Worm (Caenorhabditis elegans): ENCODE data around the gene B0286.1.

B0286.1 gene

ce11 chrII:4376295-4377172, 1.8 kb upstream of the B0286.1 start, which contains the start of gene ntl-2 (continued):
- TF ChIP-seq dpl-1 (GFP tag; optimal IDR thresholded peaks at IDR 0.05): peak; percentile 82 to 85 (median 82)
- peak; percentile 84 to 92 for TF ChIP-seq lin-35 (GFP tag; optimal IDR thresholded peaks at IDR 0.05)
- peak; percentile 77 for TF ChIP-seq zip-4 (GFP tag; optimal IDR thresholded peaks at IDR 0.05)
- TF ChIP-seq F16B12.6 (tag; optimal IDR thresholded peaks at IDR 0.05): peak; percentile 66
- TF ChIP-seq fkh-4 (tag; optimal IDR thresholded peaks at IDR 0.05; ENCODE audit: borderline replicate concordance): peak; percentile 23
- no peak for TF ChIP-seq tlp-1 (tag; optimal IDR thresholded peaks at IDR 0.05)
- peak; percentile 48; the same call in 1 of the 2 replicates for TF ChIP-seq unc-98 (GFP tag; IDR thresholded peaks at IDR 0.05)
- TF ChIP-seq nhr-237 (tag; optimal IDR thresholded peaks at IDR 0.05): peak; percentile 88
- TF ChIP-seq skn-1 (tag; optimal IDR thresholded peaks at IDR 0.05): peak; percentile 92
- peak; percentile 88 for TF ChIP-seq dsc-1 (tag; optimal IDR thresholded peaks at IDR 0.05)
- TF ChIP-seq mep-1 (tag; optimal IDR thresholded peaks at IDR 0.05): peak; percentile 96
- peak; percentile 13 for TF ChIP-seq nhr-12 (tag; optimal IDR thresholded peaks at IDR 0.05)
- peak; percentile 99 for TF ChIP-seq fkh-8 (tag; optimal IDR thresholded peaks at IDR 0.05)
- TF ChIP-seq elt-3 (tag; optimal IDR thresholded peaks at IDR 0.05): peak in 3 of 6 experiments; percentile 74 to 82 (median 77)
- peak; percentile 98 for TF ChIP-seq elt-2 (tag; optimal IDR thresholded peaks at IDR 0.05)
- TF ChIP-seq tbx-2 (tag; optimal IDR thresholded peaks at IDR 0.05): peak; percentile 93
- TF ChIP-seq nhr-47 (tag; optimal IDR thresholded peaks at IDR 0.05): peak; percentile 97
- TF ChIP-seq mef-2 (tag; optimal IDR thresholded peaks at IDR 0.05): peak; percentile 77
- TF ChIP-seq unc-62 (GFP tag; optimal IDR thresholded peaks at IDR 0.05): no peak
- TF ChIP-seq zag-1 (tag; optimal IDR thresholded peaks at IDR 0.05): no peak
- TF ChIP-seq nhr-84 (tag; optimal IDR thresholded peaks at IDR 0.05): no peak
- TF ChIP-seq sox-4 (tag; optimal IDR thresholded peaks at IDR 0.05): peak; percentile 73
- peak; percentile 97 for TF ChIP-seq lin-13 (GFP tag; optimal IDR thresholded peaks at IDR 0.05)
- peak; percentile 47 for TF ChIP-seq pqm-1 (tag; optimal IDR thresholded peaks at IDR 0.05)
- no peak for TF ChIP-seq alr-1 (tag; optimal IDR thresholded peaks at IDR 0.05; ENCODE audit: borderline replicate concordance)
- TF ChIP-seq aly-2 (tag; optimal IDR thresholded peaks at IDR 0.05): peak; percentile 37
- no peak for TF ChIP-seq nhr-76 (tag; optimal IDR thresholded peaks at IDR 0.05)
- peak; percentile 85 for TF ChIP-seq lir-3 (tag; optimal IDR thresholded peaks at IDR 0.05; ENCODE audit: poor library complexity)
- TF ChIP-seq blmp-1 (tag; optimal IDR thresholded peaks at IDR 0.05): peak; percentile 59
- TF ChIP-seq nhr-19 (GFP tag; conservative IDR thresholded peaks at IDR 0.05): peak; percentile 95
- TF ChIP-seq ceh-8 (GFP tag; optimal IDR thresholded peaks at IDR 0.05): peak; percentile 99
- TF ChIP-seq C34B4.2 (tag; optimal IDR thresholded peaks at IDR 0.05): peak; percentile 70
- peak; percentile 86 for TF ChIP-seq fos-1 (tag; optimal IDR thresholded peaks at IDR 0.05)
- peak; percentile 97 for TF ChIP-seq nhr-77 (tag; optimal IDR thresholded peaks at IDR 0.05)
- TF ChIP-seq lin-39 (tag; optimal IDR thresholded peaks at IDR 0.05): peak; percentile 77
- peak; percentile 95 for TF ChIP-seq jun-1 (tag; optimal IDR thresholded peaks at IDR 0.05)
- TF ChIP-seq nhr-71 (tag; optimal IDR thresholded peaks at IDR 0.05): peak; percentile 98
- TF ChIP-seq unc-86 (tag; optimal IDR thresholded peaks at IDR 0.05): peak; percentile 95
- TF ChIP-seq nhr-90 (tag; optimal IDR thresholded peaks at IDR 0.05; ENCODE audit: poor library complexity): peak; percentile 92
- peak; percentile 89 for TF ChIP-seq C16A3.4 (tag; optimal IDR thresholded peaks at IDR 0.05)
- TF ChIP-seq hpl-2 (GFP tag; optimal IDR thresholded peaks at IDR 0.05): peak; percentile 56
- TF ChIP-seq ceh-90 (tag; optimal IDR thresholded peaks at IDR 0.05): peak; percentile 33
- TF ChIP-seq Y116A8C.19 (tag; optimal IDR thresholded peaks at IDR 0.05; ENCODE audit: borderline replicate concordance): no peak
- peak; percentile 79 for TF ChIP-seq nhr-11 (tag; optimal IDR thresholded peaks at IDR 0.05)
- TF ChIP-seq hlh-17 (GFP tag; optimal IDR thresholded peaks at IDR 0.05; ENCODE audit: borderline replicate concordance): no peak
- peak; percentile 74 for TF ChIP-seq C04F5.9 (tag; optimal IDR thresholded peaks at IDR 0.05)
- TF ChIP-seq sptf-1 (tag; optimal IDR thresholded peaks at IDR 0.05): no peak
- peak; percentile 86 for TF ChIP-seq xbp-1 (tag; optimal IDR thresholded peaks at IDR 0.05)
- peak; percentile 89 for TF ChIP-seq ztf-4 (tag; optimal IDR thresholded peaks at IDR 0.05)
- TF ChIP-seq snpc-4 (tag; optimal IDR thresholded peaks at IDR 0.05): peak; percentile 88
- peak; percentile 97 for TF ChIP-seq pax-3 (tag; optimal IDR thresholded peaks at IDR 0.05)
